Fruit fly (Drosophila melanogaster): Measurements from ENCODE around the gene Tfb5.

DNA sequence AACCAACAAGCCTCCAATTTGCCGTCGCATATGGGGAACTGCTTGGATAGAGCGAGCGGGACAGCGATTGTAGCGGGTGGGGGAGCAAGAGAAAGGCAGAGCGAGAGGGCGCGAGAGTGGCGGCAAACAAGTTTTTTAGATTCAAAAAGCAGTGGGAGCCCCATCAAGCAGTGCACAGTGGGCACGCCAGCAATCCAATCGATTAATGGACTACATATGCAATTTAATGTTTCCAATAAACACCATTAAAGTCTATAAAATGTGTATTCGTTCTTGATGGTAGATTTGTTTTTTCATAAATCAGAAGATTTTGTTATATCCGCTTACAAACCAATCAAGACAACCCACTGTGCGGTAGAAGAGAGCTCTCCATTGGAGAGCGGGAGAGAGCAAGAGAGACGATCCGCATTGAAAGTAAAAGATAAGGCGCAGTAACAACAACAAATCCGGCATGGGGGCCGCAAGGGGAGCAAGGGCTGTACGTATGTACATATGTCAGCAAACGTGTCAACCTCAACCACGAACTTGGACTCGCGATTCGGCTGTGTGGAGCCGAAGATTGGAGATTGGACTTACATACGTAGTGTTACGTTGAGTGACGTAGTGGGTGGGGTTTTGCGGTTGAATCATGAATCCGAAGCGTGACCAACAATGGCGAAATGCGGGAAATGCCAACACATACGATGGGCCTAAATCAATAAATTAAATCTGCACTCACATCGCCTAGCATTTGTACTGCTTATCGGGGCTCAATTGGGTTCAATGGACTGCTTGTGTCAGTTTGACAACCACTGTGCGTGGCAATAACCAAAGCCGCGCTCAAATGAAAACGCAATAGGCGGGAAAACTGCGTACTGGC lies 13.0 kb downstream of the Tfb5 start:
- TF ChIP-seq CG8301 (tag; optimal IDR thresholded peaks at IDR 0.05) = peak; percentile 100
- peak; percentile 98 for TF ChIP-seq rn (GFP tag; IDR thresholded peaks at IDR 0.05)
- peak; percentile 99 for TF ChIP-seq CG34367 (tag; optimal IDR thresholded peaks at IDR 0.05)

Data from whole organism, pupa.